Worm (Caenorhabditis elegans) whole organism, young adult: ENCODE data around the gene drap-1.

Source experiments
- F55B11.4 ChIP-seq: sonication (generic microtip); optimal IDR thresholded peaks from 2 replicates; lab custom pipeline; 2016; ENCODE audit warnings: missing compliant biosample characterization, missing genetic modification characterization, borderline replicate concordance; ENCODE audit not compliant: insufficient read depth
- egrh-3 ChIP-seq: fragments of 200-800 bp; sonication (Bioruptor generic); IDR thresholded peaks from 2 replicates; pipeline ENCODE4 v1.3.6; 2022; ENCODE audit warnings: missing genetic modification reagents, missing genetic modification characterization, missing compliant biosample characterization
- him-1 ChIP-seq: sonication (generic microtip); optimal IDR thresholded peaks from 2 replicates; lab custom pipeline; 2016; ENCODE audit warnings: missing genotype, missing genetic modification reagents, missing genetic modification characterization, missing compliant biosample characterization
- nhr-90 ChIP-seq: sonication (generic microtip); optimal IDR thresholded peaks from 2 replicates; lab custom pipeline; 2016; ENCODE audit warnings: missing genotype, mild to moderate bottlenecking, missing genetic modification characterization, missing compliant biosample characterization
- repo-1 ChIP-seq: sonication (generic microtip); optimal IDR thresholded peaks from 2 replicates; lab custom pipeline; 2017; ENCODE audit warnings: mild to moderate bottlenecking, missing genetic modification characterization, missing compliant biosample characterization
- snpc-4 ChIP-seq, 5 experiments: fragments of 150-350 bp in 1 of 5; sonication (generic microtip) in 4 of 5; optimal IDR thresholded peaks; 2 replicates each; lab custom pipeline; 2014 to 2018; ENCODE audit warnings: missing genetic modification characterization in 5 of 5, missing biosample characterization in 3 of 5, antibody characterized with exemption in 2 of 5, mild to moderate bottlenecking in 2 of 5, missing compliant biosample characterization in 2 of 5, missing genotype in 2 of 5, moderate library complexity in 2 of 5, missing genetic modification reagents in 1 of 5

DNA sequence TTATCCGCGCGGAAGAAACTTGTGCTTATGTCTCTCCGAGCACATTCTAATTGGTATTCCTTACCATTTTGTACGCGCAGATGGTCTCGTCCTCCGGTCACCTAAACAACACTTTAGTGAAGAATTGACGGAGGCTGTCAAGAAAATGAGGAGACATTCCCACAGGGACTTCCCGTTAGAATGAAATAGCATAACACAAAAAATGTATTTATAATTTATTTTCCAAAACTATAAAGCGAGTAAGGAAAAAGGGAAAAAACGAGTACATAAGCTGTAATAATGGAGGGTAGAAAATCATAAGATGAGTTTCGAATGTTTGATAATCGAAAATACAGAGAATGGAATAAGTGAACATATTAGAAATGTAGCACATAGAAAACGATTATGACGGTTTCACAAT is 45.8 kb downstream of the drap-1 start, which contains the start of gene F46B6.12:
- TF ChIP-seq nhr-90 (tag; lab: Kevin White, UChicago): no peak
- TF ChIP-seq repo-1 (tag; lab: Kevin White, UChicago): no peak
- no peak for TF ChIP-seq him-1
- no peak for TF ChIP-seq egrh-3 (GFP tag; lab: Robert Waterston, UW)
- TF ChIP-seq F55B11.4 (tag; lab: Kevin White, UChicago): no peak
- TF ChIP-seq snpc-4 (GFP tag; optimal IDR thresholded peaks at IDR 0.05; lab: Kevin White, UChicago): no peak
- no peak for TF ChIP-seq snpc-4 (tag; optimal IDR thresholded peaks at IDR 0.05; lab: Kevin White, UChicago)
